Worm (Caenorhabditis elegans) whole organism, mixed stage, embryonic: ENCODE data around the gene smg-7.
A peak's percentile ranks its signal among the peaks of the same experiment; 100 is the strongest.

ENCODE experiments used
- M03D4.4 ChIP-seq: sonication (generic microtip); optimal IDR thresholded peaks from 2 replicates; lab custom pipeline; 2017; ENCODE audit warnings: mild to moderate bottlenecking, missing genetic modification characterization, missing compliant biosample characterization
- blmp-1 ChIP-seq: fragments of 150-350 bp; optimal IDR thresholded peaks from 2 replicates; lab custom pipeline; 2014; ENCODE audit warnings: missing biosample characterization, missing genetic modification characterization
- ces-1 ChIP-seq: fragments of 150-350 bp; optimal IDR thresholded peaks from 2 replicates; lab custom pipeline; 2014; ENCODE audit warnings: missing biosample characterization, missing genetic modification reagents, missing genetic modification characterization
- drap-1 ChIP-seq: fragments of 200-800 bp; sonication (Bioruptor generic); optimal IDR thresholded peaks from 3 replicates; lab custom pipeline; 2018; ENCODE audit warnings: mild to moderate bottlenecking, missing genetic modification characterization, missing compliant biosample characterization
- elt-1 ChIP-seq: sonication (generic microtip); optimal IDR thresholded peaks from 2 replicates; lab custom pipeline; 2017; ENCODE audit warnings: missing genetic modification characterization, mild to moderate bottlenecking, missing compliant biosample characterization, antibody characterized with exemption, moderate library complexity, borderline replicate concordance; ENCODE audit not compliant: insufficient read depth
- mep-1 ChIP-seq: fragments of 150-350 bp; optimal IDR thresholded peaks from 2 replicates; lab custom pipeline; 2017; ENCODE audit warnings: missing biosample characterization, missing genetic modification reagents, missing genetic modification characterization, inconsistent platforms
- nhr-28 ChIP-seq: fragments of 150-350 bp; optimal IDR thresholded peaks from 2 replicates; lab custom pipeline; 2014; ENCODE audit warnings: missing biosample characterization, missing genetic modification characterization
- nhr-76 ChIP-seq: sonication (generic microtip); optimal IDR thresholded peaks from 2 replicates; lab custom pipeline; 2017; ENCODE audit warnings: missing biosample characterization, missing genetic modification characterization
- pha-4 ChIP-seq: fragments of 150-350 bp; optimal IDR thresholded peaks from 2 replicates; lab custom pipeline; 2018; ENCODE audit warnings: missing biosample characterization, missing genetic modification reagents, missing genetic modification characterization
- snpc-4 ChIP-seq: fragments of 150-350 bp; optimal IDR thresholded peaks from 2 replicates; lab custom pipeline; 2014; ENCODE audit warnings: missing biosample characterization, missing genetic modification characterization
- unc-39 ChIP-seq: fragments of 150-350 bp; optimal IDR thresholded peaks from 2 replicates; lab custom pipeline; 2014; ENCODE audit warnings: missing biosample characterization, missing genetic modification characterization

DNA sequence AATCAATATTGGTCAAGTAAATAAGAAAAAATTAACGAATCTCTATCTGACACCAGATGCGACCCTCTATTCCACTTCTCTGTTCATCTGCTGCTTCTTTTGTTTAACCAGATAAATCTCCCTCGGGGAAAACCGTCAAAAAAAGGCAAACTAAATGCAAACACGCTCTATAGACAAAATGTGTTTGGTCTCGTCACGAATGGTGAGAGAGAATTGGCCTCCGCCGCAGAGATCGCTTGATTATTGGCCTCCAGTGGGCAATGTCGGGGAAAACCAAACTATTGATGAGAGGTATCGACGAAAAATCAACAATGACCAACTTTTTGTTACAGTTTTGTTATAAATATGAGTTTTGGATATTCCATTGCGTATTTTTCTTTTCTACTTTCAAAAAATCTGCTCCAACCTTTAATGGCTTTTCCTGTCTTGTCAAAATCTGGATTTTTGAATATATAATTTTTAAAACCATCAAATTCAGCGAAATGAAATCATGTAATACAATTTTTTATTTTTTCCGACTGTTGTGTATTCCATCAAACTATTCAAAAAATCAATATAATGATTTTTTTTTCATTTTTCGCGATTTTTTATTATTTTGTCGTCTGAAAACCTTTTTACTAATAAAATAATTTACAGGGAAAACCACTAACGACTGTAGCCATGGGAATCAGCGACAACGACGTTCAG, 48.3 kb upstream of the smg-7 start, which contains the start of the genes C17H12.2 and vha-8:
- TF ChIP-seq nhr-76 (tag; lab: Kevin White, UChicago) (no peak), mep-1 (tag; lab: Kevin White, UChicago) (peak; percentile 99), unc-39 (tag; lab: Kevin White, UChicago) (no peak), ces-1 (GFP tag; lab: Kevin White, UChicago) (peak; percentile 78), drap-1 (GFP tag; lab: Kevin White, UChicago) (peak; percentile 57), M03D4.4 (tag; lab: Kevin White, UChicago) (no peak), snpc-4 (no peak), pha-4 (peak; percentile 70), elt-1 (tag; lab: Kevin White, UChicago) (peak; percentile 34), blmp-1 (tag; lab: Kevin White, UChicago) (peak; percentile 43), nhr-28 (no peak)
